Fruit fly (Drosophila melanogaster) whole organism, pupa: ENCODE results near the gene unc-13.
A peak's percentile ranks its signal among the peaks of the same experiment; 100 is the strongest.

Experiments used
- CG10348 ChIP-seq: fragments of 200-800 bp; sonication (Bioruptor generic); IDR thresholded peaks from 2 replicates; pipeline ENCODE4 v1.3.6; 2022; ENCODE audit warnings: missing biosample characterization, missing genetic modification characterization
- CG12605 ChIP-seq: fragments of 200-800 bp; sonication (Bioruptor generic); IDR thresholded peaks from 2 replicates; pipeline ENCODE4 v1.3.6; 2022; ENCODE audit warnings: missing biosample characterization, missing genetic modification characterization
- CG13204 ChIP-seq: fragments of 200-800 bp; sonication (Bioruptor generic); optimal IDR thresholded peaks from 2 replicates; lab custom pipeline; 2018; ENCODE audit warnings: missing biosample characterization, mild to moderate bottlenecking, missing genetic modification characterization, moderate library complexity
- CG14655 ChIP-seq: fragments of 200-800 bp; sonication (Bioruptor generic); optimal IDR thresholded peaks from 3 replicates; lab custom pipeline; 2017; ENCODE audit warnings: mild to moderate bottlenecking, missing biosample characterization, missing genetic modification reagents, missing genetic modification characterization
- CG15710 ChIP-seq: fragments of 200-800 bp; sonication (Bioruptor generic); optimal IDR thresholded peaks from 2 replicates; lab custom pipeline; 2018; ENCODE audit warnings: missing biosample characterization, mild to moderate bottlenecking, missing genetic modification characterization, moderate library complexity
- CG17806 ChIP-seq: fragments of 200-800 bp; sonication (Bioruptor generic); optimal IDR thresholded peaks from 2 replicates; lab custom pipeline; 2018; ENCODE audit warnings: missing biosample characterization, mild to moderate bottlenecking, missing genetic modification characterization, moderate library complexity
- CG32121 ChIP-seq: fragments of 200-800 bp; sonication (Bioruptor generic); IDR thresholded peaks from 2 replicates; pipeline ENCODE4 v1.3.6; 2022; ENCODE audit warnings: missing biosample characterization, missing genetic modification characterization
- CG34367 ChIP-seq: fragments of 200-800 bp; sonication (Bioruptor generic); optimal IDR thresholded peaks from 2 replicates; lab custom pipeline; 2018; ENCODE audit warnings: missing biosample characterization, mild to moderate bottlenecking, missing genetic modification characterization
- CG4496 ChIP-seq: fragments of 200-800 bp; sonication (Bioruptor generic); IDR thresholded peaks from 3 replicates; pipeline ENCODE4 v1.3.6; 2022; ENCODE audit warnings: missing biosample characterization, missing genetic modification characterization
- CG8159 ChIP-seq: fragments of 200-800 bp; sonication (Bioruptor generic); optimal IDR thresholded peaks from 3 replicates; lab custom pipeline; 2018; ENCODE audit warnings: missing biosample characterization, mild to moderate bottlenecking, missing genetic modification characterization, moderate library complexity
- CG8301 ChIP-seq: fragments of 200-800 bp; sonication (Bioruptor generic); optimal IDR thresholded peaks from 2 replicates; lab custom pipeline; 2018; ENCODE audit warnings: missing biosample characterization, mild to moderate bottlenecking, missing genetic modification characterization
- CG9948 ChIP-seq: fragments of 200-800 bp; sonication (Bioruptor generic); optimal IDR thresholded peaks from 2 replicates; lab custom pipeline; 2018; ENCODE audit warnings: missing biosample characterization, mild to moderate bottlenecking, missing genetic modification characterization, moderate library complexity
- D1 ChIP-seq: fragments of 200-800 bp; sonication (Bioruptor generic); optimal IDR thresholded peaks from 2 replicates; lab custom pipeline; 2018; ENCODE audit warnings: missing biosample characterization, mild to moderate bottlenecking, missing genetic modification characterization, moderate library complexity
- EcR ChIP-seq: fragments of 200-800 bp; sonication (Bioruptor generic); optimal IDR thresholded peaks from 3 replicates; lab custom pipeline; 2019; ENCODE audit warnings: missing biosample characterization, missing genetic modification characterization, mild to moderate bottlenecking, moderate library complexity, missing genetic modification reagents
- Ets98B ChIP-seq: fragments of 200-800 bp; sonication (Bioruptor generic); IDR thresholded peaks from 2 replicates; pipeline ENCODE4 v1.3.6; 2022; ENCODE audit warnings: missing biosample characterization, missing genetic modification characterization
- Pif1A ChIP-seq: fragments of 200-800 bp; sonication (Bioruptor generic); optimal IDR thresholded peaks from 3 replicates; lab custom pipeline; 2016; ENCODE audit warnings: missing biosample characterization, missing genetic modification characterization
- Pif1B ChIP-seq: fragments of 200-800 bp; sonication (Bioruptor generic); optimal IDR thresholded peaks from 3 replicates; lab custom pipeline; 2016; ENCODE audit warnings: missing biosample characterization, missing genetic modification characterization
- Snoo ChIP-seq: fragments of 200-800 bp; sonication (Bioruptor generic); optimal IDR thresholded peaks from 3 replicates; lab custom pipeline; 2017; ENCODE audit warnings: missing biosample characterization, mild to moderate bottlenecking, missing genetic modification characterization, inconsistent platforms
- fd96Ca ChIP-seq: fragments of 200-800 bp; sonication (Bioruptor generic); IDR thresholded peaks from 3 replicates; pipeline ENCODE4 v1.3.6; 2022; ENCODE audit warnings: missing biosample characterization, missing genetic modification characterization
- gl ChIP-seq: fragments of 200-800 bp; sonication (Bioruptor generic); optimal IDR thresholded peaks from 2 replicates; lab custom pipeline; 2018; ENCODE audit warnings: missing biosample characterization, mild to moderate bottlenecking, missing genetic modification characterization
- rn ChIP-seq: fragments of 200-800 bp; sonication (Bioruptor generic); IDR thresholded peaks from 2 replicates; pipeline ENCODE4 v1.3.6; 2022; ENCODE audit warnings: missing biosample characterization, missing genetic modification characterization

Gene unc-13

dm6 chr4:855074-855473, 57.1 kb downstream of the unc-13 start:
- TF ChIP-seq CG9948 (tag; lab: Kevin White, UChicago) = no peak
- TF ChIP-seq CG34367 = no peak
- no peak for TF ChIP-seq CG8301 (tag; lab: Kevin White, UChicago)
- TF ChIP-seq CG10348 (GFP tag; lab: Robert Waterston, UW) = no peak
- no peak for TF ChIP-seq Snoo (tag; lab: Kevin White, UChicago)
- no peak for TF ChIP-seq fd96Ca
- no peak for TF ChIP-seq CG13204 (GFP tag; lab: Kevin White, UChicago)
- TF ChIP-seq CG12605 (GFP tag; lab: Robert Waterston, UW) = no peak
- no peak for TF ChIP-seq CG17806
- no peak for TF ChIP-seq EcR

DNA sequence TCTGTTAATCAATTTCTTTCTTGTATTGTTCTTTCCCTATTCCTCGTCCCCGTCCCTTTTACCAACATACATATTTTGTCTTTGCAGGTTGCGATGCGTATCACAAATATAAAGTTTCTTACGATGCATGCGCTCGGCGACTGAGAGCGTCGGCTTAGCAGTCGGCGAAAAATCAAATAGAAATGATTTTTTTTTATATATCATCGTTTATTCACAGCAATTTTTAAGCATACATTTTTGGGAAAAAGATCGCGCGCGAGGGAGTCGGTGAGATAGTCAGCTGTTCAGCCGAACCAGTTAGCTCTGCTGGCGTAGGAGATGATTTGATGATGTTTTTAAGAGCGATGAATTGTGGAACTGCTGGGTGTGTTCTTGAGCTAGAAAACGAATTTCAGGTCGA, 58.8 kb downstream of the unc-13 start:
- no peak for TF ChIP-seq CG13204 (GFP tag; lab: Kevin White, UChicago)
- TF ChIP-seq D1 (tag; lab: Kevin White, UChicago) = peak; percentile 37

DNA sequence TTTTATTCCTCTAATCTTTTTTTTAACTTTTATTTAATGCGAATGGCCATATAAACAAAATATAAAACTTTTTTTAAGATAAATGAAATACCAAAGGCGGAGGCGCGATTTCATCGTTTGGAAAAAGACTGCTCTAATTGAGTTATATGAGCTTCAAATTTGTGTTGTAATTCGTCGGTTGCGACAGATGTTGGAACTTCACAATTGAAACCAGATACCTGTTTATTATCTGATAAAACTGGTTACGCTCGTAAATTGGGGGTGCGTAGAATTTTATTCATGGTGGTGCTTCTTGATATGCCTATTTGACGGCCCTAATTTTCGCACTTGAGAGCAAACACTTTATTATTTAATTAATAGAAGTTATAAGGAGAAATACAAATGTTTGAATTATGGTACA, 59.8 kb downstream of the unc-13 start:
- TF ChIP-seq CG13204 (GFP tag; lab: Kevin White, UChicago) = no peak
- no peak for TF ChIP-seq CG4496 (GFP tag; lab: Robert Waterston, UW)
- no peak for TF ChIP-seq CG12605 (GFP tag; lab: Robert Waterston, UW)
- TF ChIP-seq CG14655 = no peak
- no peak for TF ChIP-seq CG15710 (tag; lab: Kevin White, UChicago)
- no peak for TF ChIP-seq Pif1B
- no peak for TF ChIP-seq gl (tag; lab: Kevin White, UChicago)
- no peak for TF ChIP-seq Ets98B (GFP tag; lab: Robert Waterston, UW)
- TF ChIP-seq CG9948 (tag; lab: Kevin White, UChicago) = no peak
- TF ChIP-seq CG8159 (tag; lab: Kevin White, UChicago) = no peak
- no peak for TF ChIP-seq EcR
- TF ChIP-seq rn (GFP tag; lab: Robert Waterston, UW) = no peak
- TF ChIP-seq fd96Ca = no peak
- TF ChIP-seq D1 (tag; lab: Kevin White, UChicago) = no peak
- TF ChIP-seq CG32121 = no peak
- TF ChIP-seq CG17806 = no peak
- TF ChIP-seq CG8301 (tag; lab: Kevin White, UChicago) = no peak
- TF ChIP-seq CG34367 = no peak
- no peak for TF ChIP-seq Snoo (tag; lab: Kevin White, UChicago)
- no peak for TF ChIP-seq Pif1A (GFP tag; lab: Kevin White, UChicago)

dm6 chr4:851131-851530, 61.0 kb downstream of the unc-13 start:
- TF ChIP-seq CG34367 (no peak), EcR (no peak), gl (tag; lab: Kevin White, UChicago) (no peak), D1 (tag; lab: Kevin White, UChicago) (no peak), CG32121 (no peak)

DNA sequence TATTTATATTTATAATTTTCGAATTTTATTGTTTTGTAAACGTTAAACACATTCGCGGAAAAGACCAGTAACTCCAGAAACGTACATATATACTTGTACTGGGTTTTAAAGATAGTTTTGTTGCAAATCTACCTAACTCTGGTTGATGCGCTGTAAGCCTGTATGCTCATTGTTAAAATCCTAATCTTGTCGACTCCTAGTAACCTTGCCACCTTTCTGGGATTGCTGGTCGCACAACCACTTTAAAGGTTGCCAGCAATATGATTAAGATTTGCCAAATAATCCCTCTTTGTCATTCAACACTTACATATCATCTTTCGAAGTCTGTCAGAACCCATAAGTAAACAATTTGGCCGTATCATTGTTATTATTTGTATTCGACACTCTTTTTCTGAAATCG, 66.0 kb downstream of the unc-13 start:
- no peak for TF ChIP-seq Snoo (tag; lab: Kevin White, UChicago)
- TF ChIP-seq CG8159 (tag; lab: Kevin White, UChicago) = no peak
- TF ChIP-seq EcR = no peak
- TF ChIP-seq gl (tag; lab: Kevin White, UChicago) = no peak
- no peak for TF ChIP-seq D1 (tag; lab: Kevin White, UChicago)
- no peak for TF ChIP-seq CG8301 (tag; lab: Kevin White, UChicago)
- TF ChIP-seq CG9948 (tag; lab: Kevin White, UChicago) = no peak
- no peak for TF ChIP-seq CG10348 (GFP tag; lab: Robert Waterston, UW)
- TF ChIP-seq Ets98B (GFP tag; lab: Robert Waterston, UW) = no peak
- TF ChIP-seq CG13204 (GFP tag; lab: Kevin White, UChicago) = no peak
- TF ChIP-seq CG12605 (GFP tag; lab: Robert Waterston, UW) = no peak
- no peak for TF ChIP-seq Pif1A (GFP tag; lab: Kevin White, UChicago)
- no peak for TF ChIP-seq CG17806
- TF ChIP-seq fd96Ca = no peak
- TF ChIP-seq CG14655 = no peak
- TF ChIP-seq CG4496 (GFP tag; lab: Robert Waterston, UW) = no peak
- TF ChIP-seq Pif1B = no peak

DNA sequence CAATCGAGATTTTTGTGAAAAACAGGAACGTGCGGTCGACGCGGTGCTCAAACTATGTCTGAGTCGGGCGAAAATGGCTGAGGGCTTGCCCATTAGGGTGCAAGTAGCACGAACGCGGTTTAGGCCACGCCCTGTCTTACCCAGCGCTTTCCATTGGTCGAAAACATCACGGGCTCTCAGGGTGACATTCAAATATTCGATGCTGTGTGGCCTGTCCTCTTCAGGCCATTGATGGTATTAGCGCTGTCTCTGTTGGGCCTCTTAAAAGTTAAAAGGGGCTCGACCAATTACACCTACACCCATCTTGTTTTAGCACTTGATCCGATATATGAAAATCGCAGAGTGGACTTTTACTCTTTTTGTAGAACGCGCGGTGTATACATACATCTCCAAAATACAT, 67.7 kb downstream of the unc-13 start, which contains the start of gene fd102C:
Gene fd102C (minus strand): TSS at position 62 of the 400 bp plus-strand sequence.
- TF ChIP-seq CG14655 (no peak), fd96Ca (no peak), Pif1A (GFP tag; lab: Kevin White, UChicago) (no peak), CG8159 (tag; lab: Kevin White, UChicago) (no peak), D1 (tag; lab: Kevin White, UChicago) (peak; percentile 58), Ets98B (GFP tag; lab: Robert Waterston, UW) (no peak)

DNA sequence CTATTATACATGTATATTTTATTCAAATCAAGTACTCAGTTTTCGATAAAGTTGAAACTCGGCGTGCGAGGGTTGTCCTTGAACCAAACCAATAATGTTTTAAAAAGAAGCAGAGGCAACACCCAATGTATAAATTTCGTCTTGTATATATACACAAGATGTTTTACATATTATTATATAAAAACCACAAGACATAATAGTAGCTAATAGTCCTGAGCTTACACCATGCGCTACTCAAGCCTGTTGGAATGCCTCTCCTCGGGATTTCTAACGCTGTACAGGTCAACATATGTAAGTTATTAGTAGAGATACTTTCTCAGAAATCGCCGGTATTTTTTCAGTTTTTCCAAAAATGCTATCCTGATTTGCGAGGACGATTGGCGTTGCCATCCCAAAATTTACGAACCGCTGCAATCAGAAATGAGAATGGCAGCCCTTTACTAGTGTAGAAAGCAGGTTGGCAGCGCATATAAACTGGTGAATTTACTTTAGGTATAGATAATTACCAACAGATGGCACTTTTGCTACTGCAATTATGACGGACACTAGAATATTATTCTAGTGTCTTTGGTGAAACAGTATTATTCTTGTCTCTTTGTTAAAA, 76.5 kb downstream of the unc-13 start:
- TF ChIP-seq rn (GFP tag; lab: Robert Waterston, UW) (no peak), CG4496 (GFP tag; lab: Robert Waterston, UW) (no peak)
